Worm (Caenorhabditis elegans) whole organism, mixed stage, embryonic: Measurements from ENCODE around the gene ZK354.7.
"Not testable (repeated sequence)": the region's sequence is repeated elsewhere in the genome, so short reads cannot be mapped to it uniquely, and the experiment has no call there.

Source experiments
- M03D4.4 ChIP-seq: sonication (generic microtip); optimal IDR thresholded peaks from 2 replicates; lab custom pipeline; 2017; ENCODE audit warnings: mild to moderate bottlenecking, missing genetic modification characterization, missing compliant biosample characterization
- blmp-1 ChIP-seq: fragments of 150-350 bp; optimal IDR thresholded peaks from 2 replicates; lab custom pipeline; 2014; ENCODE audit warnings: missing biosample characterization, missing genetic modification characterization
- ceh-43 ChIP-seq: fragments of 200-800 bp; sonication (Bioruptor generic); optimal IDR thresholded peaks from 2 replicates; lab custom pipeline; 2018; ENCODE audit warnings: mild to moderate bottlenecking, missing genetic modification characterization, moderate library complexity, missing compliant biosample characterization
- ces-1 ChIP-seq: fragments of 150-350 bp; optimal IDR thresholded peaks from 2 replicates; lab custom pipeline; 2014; ENCODE audit warnings: missing biosample characterization, missing genetic modification reagents, missing genetic modification characterization
- cnd-1 ChIP-seq: fragments of 200-800 bp; sonication (Bioruptor generic); optimal IDR thresholded peaks from 2 replicates; lab custom pipeline; 2018; ENCODE audit warnings: mild to moderate bottlenecking, missing genetic modification characterization, missing compliant biosample characterization
- drap-1 ChIP-seq: fragments of 200-800 bp; sonication (Bioruptor generic); optimal IDR thresholded peaks from 3 replicates; lab custom pipeline; 2018; ENCODE audit warnings: mild to moderate bottlenecking, missing genetic modification characterization, missing compliant biosample characterization
- elt-1 ChIP-seq: sonication (generic microtip); optimal IDR thresholded peaks from 2 replicates; lab custom pipeline; 2017; ENCODE audit warnings: missing genetic modification characterization, mild to moderate bottlenecking, missing compliant biosample characterization, antibody characterized with exemption, moderate library complexity, borderline replicate concordance; ENCODE audit not compliant: insufficient read depth
- flh-1 ChIP-seq: fragments of 200-800 bp; sonication (Bioruptor generic); optimal IDR thresholded peaks from 2 replicates; lab custom pipeline; 2018; ENCODE audit warnings: mild to moderate bottlenecking, missing genetic modification characterization, moderate library complexity, missing compliant biosample characterization
- ham-2 ChIP-seq: fragments of 200-800 bp; sonication (Bioruptor generic); optimal IDR thresholded peaks from 2 replicates; lab custom pipeline; 2018; ENCODE audit warnings: mild to moderate bottlenecking, missing genetic modification characterization, missing compliant biosample characterization
- hlh-1 ChIP-seq: fragments of 150-350 bp; optimal IDR thresholded peaks from 2 replicates; lab custom pipeline; 2014; ENCODE audit warnings: missing biosample characterization, missing genetic modification reagents, missing genetic modification characterization
- lin-13 ChIP-seq: fragments of 150-350 bp; optimal IDR thresholded peaks from 2 replicates; lab custom pipeline; 2014; ENCODE audit warnings: missing biosample characterization, missing genetic modification characterization
- lin-32 ChIP-seq: fragments of 200-800 bp; sonication (Bioruptor generic); optimal IDR thresholded peaks from 2 replicates; lab custom pipeline; 2018; ENCODE audit warnings: mild to moderate bottlenecking, missing genetic modification characterization, missing compliant biosample characterization
- mab-5 ChIP-seq: fragments of 150-350 bp; optimal IDR thresholded peaks from 2 replicates; lab custom pipeline; 2014; ENCODE audit warnings: missing biosample characterization, missing genetic modification characterization
- mep-1 ChIP-seq: fragments of 150-350 bp; optimal IDR thresholded peaks from 2 replicates; lab custom pipeline; 2017; ENCODE audit warnings: missing biosample characterization, missing genetic modification reagents, missing genetic modification characterization, inconsistent platforms
- mls-2 ChIP-seq: sonication (generic microtip); optimal IDR thresholded peaks from 2 replicates; lab custom pipeline; 2016; ENCODE audit warnings: mild to moderate bottlenecking, missing genetic modification characterization, moderate library complexity, missing compliant biosample characterization
- nhr-12 ChIP-seq: fragments of 150-350 bp; optimal IDR thresholded peaks from 2 replicates; lab custom pipeline; 2014; ENCODE audit warnings: missing biosample characterization, missing genetic modification characterization
- nhr-237 ChIP-seq: fragments of 150-350 bp; optimal IDR thresholded peaks from 2 replicates; lab custom pipeline; 2014; ENCODE audit warnings: missing biosample characterization, missing genetic modification characterization
- nhr-28 ChIP-seq: fragments of 150-350 bp; optimal IDR thresholded peaks from 2 replicates; lab custom pipeline; 2014; ENCODE audit warnings: missing biosample characterization, missing genetic modification characterization
- nhr-76 ChIP-seq: sonication (generic microtip); optimal IDR thresholded peaks from 2 replicates; lab custom pipeline; 2017; ENCODE audit warnings: missing biosample characterization, missing genetic modification characterization
- pha-4 ChIP-seq: fragments of 150-350 bp; optimal IDR thresholded peaks from 2 replicates; lab custom pipeline; 2018; ENCODE audit warnings: missing biosample characterization, missing genetic modification reagents, missing genetic modification characterization
- sem-2 ChIP-seq: fragments of 200-800 bp; sonication (Bioruptor generic); optimal IDR thresholded peaks from 2 replicates; lab custom pipeline; 2018; ENCODE audit warnings: mild to moderate bottlenecking, missing genetic modification characterization, missing compliant biosample characterization
- snpc-4 ChIP-seq: fragments of 150-350 bp; optimal IDR thresholded peaks from 2 replicates; lab custom pipeline; 2014; ENCODE audit warnings: missing biosample characterization, missing genetic modification characterization
- unc-120 ChIP-seq: sonication (generic microtip); optimal IDR thresholded peaks from 2 replicates; lab custom pipeline; 2017; ENCODE audit warnings: missing genetic modification characterization, missing compliant biosample characterization; ENCODE audit not compliant: poor library complexity, severe bottlenecking
- unc-39 ChIP-seq: fragments of 150-350 bp; optimal IDR thresholded peaks from 2 replicates; lab custom pipeline; 2014; ENCODE audit warnings: missing biosample characterization, missing genetic modification characterization
- unc-62 ChIP-seq: fragments of 150-350 bp; optimal IDR thresholded peaks from 2 replicates; lab custom pipeline; 2014; ENCODE audit warnings: missing biosample characterization, missing genetic modification reagents, missing genetic modification characterization
- zip-8 ChIP-seq: fragments of 150-350 bp; optimal IDR thresholded peaks from 2 replicates; lab custom pipeline; 2014; ENCODE audit warnings: missing biosample characterization, missing genetic modification characterization
- ztf-11 ChIP-seq: fragments of 150-350 bp; optimal IDR thresholded peaks from 2 replicates; lab custom pipeline; 2014; ENCODE audit warnings: missing biosample characterization, missing genetic modification characterization

The ZK354.7 gene

ce11 chrIV:5309742-5310141, 6.8 kb upstream of the ZK354.7 start, which contains the start of gene ZK354.3:
Gene ZK354.3, plus strand, starts transcription at chrIV:5310042.
- TF ChIP-seq unc-62 (no peak), ces-1 (no peak), cnd-1 (tag; lab: Kevin White, UChicago) (no peak), pha-4 (tag; lab: Kevin White, UChicago) (no peak), nhr-237 (tag; lab: Kevin White, UChicago) (no peak), mab-5 (tag; lab: Kevin White, UChicago) (no peak), unc-39 (no peak)

- TF ChIP-seq mab-5, ztf-11, nhr-12 (tag; lab: Kevin White, UChicago): not testable (repeated sequence)
Observed at ce11 chrIV:5308046-5308643, 5.2 kb upstream of the ZK354.7 start, which contains the start of the genes ZK354.9 and msp-58. Gene ZK354.9, minus strand, starts transcription at chrIV:5308146. Gene msp-58, plus strand, starts transcription at chrIV:5308593.

ce11 chrIV:5306040-5306439, 3.1 kb upstream of the ZK354.7 start, which contains the start of gene ZK354.8:
Gene ZK354.8, minus strand, starts transcription at chrIV:5306140.
- TF ChIP-seq lin-32 (GFP tag; lab: Kevin White, UChicago) (no peak), mep-1 (tag; lab: Kevin White, UChicago) (no peak)
- TF ChIP-seq, all 35 proteins: peak for 0

ce11 chrIV:5297436-5298012, 5.4 kb downstream of the ZK354.7 start, which contains the start of the genes ZK354.6 and msp-113:
Gene ZK354.6, minus strand, starts transcription at chrIV:5297536.
Gene msp-113, plus strand, starts transcription at chrIV:5297962.
- TF ChIP-seq lin-13 (tag; lab: Kevin White, UChicago): no peak
- no peak for TF ChIP-seq elt-1 (tag; lab: Kevin White, UChicago)
- TF ChIP-seq unc-62: no peak
- no peak for TF ChIP-seq ceh-43 (GFP tag; lab: Kevin White, UChicago)
- no peak for TF ChIP-seq snpc-4 (tag; lab: Kevin White, UChicago)
- TF ChIP-seq flh-1: no peak
- no peak for TF ChIP-seq blmp-1 (tag; lab: Kevin White, UChicago)
- TF ChIP-seq cnd-1 (tag; lab: Kevin White, UChicago): no peak
- no peak for TF ChIP-seq ham-2 (GFP tag; lab: Kevin White, UChicago)
- no peak for TF ChIP-seq zip-8 (tag; lab: Kevin White, UChicago)
- no peak for TF ChIP-seq mls-2
- no peak for TF ChIP-seq unc-39
- no peak for TF ChIP-seq nhr-76 (tag; lab: Kevin White, UChicago)
- no peak for TF ChIP-seq nhr-12 (tag; lab: Kevin White, UChicago)
- TF ChIP-seq unc-120: no peak
- TF ChIP-seq ces-1: no peak
- TF ChIP-seq drap-1: no peak
- TF ChIP-seq, all 35 proteins: peak for 0

ce11 chrIV:5295240-5295639, 7.7 kb downstream of the ZK354.7 start, which contains the start of gene msp-51:
Gene msp-51, minus strand, starts transcription at chrIV:5295340.
- TF ChIP-seq M03D4.4 (tag; lab: Kevin White, UChicago); mep-1 (tag; lab: Kevin White, UChicago); sem-2: not testable (repeated sequence)
- TF ChIP-seq, all 35 proteins: peak for 0; not testable (repeated sequence) for 35

ce11 chrIV:5294467-5294866, 8.5 kb downstream of the ZK354.7 start:
- TF ChIP-seq nhr-28 (tag; lab: Kevin White, UChicago) (no peak), unc-39 (no peak), ham-2 (GFP tag; lab: Kevin White, UChicago) (no peak)

ce11 chrIV:5291207-5291606, 11.7 kb downstream of the ZK354.7 start:
- TF ChIP-seq unc-120 (no peak), lin-13 (tag; lab: Kevin White, UChicago) (no peak), hlh-1 (no peak), M03D4.4 (tag; lab: Kevin White, UChicago) (no peak), sem-2 (no peak), mab-5 (tag; lab: Kevin White, UChicago) (no peak), nhr-76 (tag; lab: Kevin White, UChicago) (no peak), flh-1 (no peak)
